Fruit fly (Drosophila melanogaster) whole organism, wandering third instar larva: Measurements from ENCODE around the gene CG32486.

Experiments used
- Abd-B ChIP-seq: fragments of >200 bp; optimal IDR thresholded peaks from 2 replicates; lab custom pipeline; 2017; ENCODE audit warnings: missing biosample characterization, missing genetic modification characterization
- CG32264 ChIP-seq: fragments of 200-800 bp; sonication (Bioruptor generic); optimal IDR thresholded peaks from 2 replicates; lab custom pipeline; 2016; ENCODE audit warnings: missing biosample characterization, missing genetic modification characterization
- CG9705 ChIP-seq: fragments of 200-800 bp; sonication (Bioruptor generic); optimal IDR thresholded peaks from 2 replicates; lab custom pipeline; 2018; ENCODE audit warnings: missing biosample characterization, mild to moderate bottlenecking, missing genetic modification characterization
- CrebA ChIP-seq: fragments of 200-800 bp; sonication (Bioruptor generic); optimal IDR thresholded peaks from 2 replicates; lab custom pipeline; 2016; ENCODE audit warnings: missing biosample characterization, mild to moderate bottlenecking, missing genetic modification characterization, borderline replicate concordance
- Dfd ChIP-seq: fragments of >200 bp; optimal IDR thresholded peaks from 2 replicates; lab custom pipeline; 2017; ENCODE audit warnings: missing biosample characterization, missing genetic modification characterization
- Dif ChIP-seq: fragments of 200-275, 200-300 bp; sonication (Bioruptor generic); optimal IDR thresholded peaks from 2 replicates; lab custom pipeline; 2018; ENCODE audit warnings: missing biosample characterization, missing genetic modification characterization; ENCODE audit not compliant: partially characterized antibody
- GATAd ChIP-seq: sonication (Bioruptor generic); optimal IDR thresholded peaks from 2 replicates; lab custom pipeline; 2016; ENCODE audit warnings: missing biosample characterization, missing genetic modification characterization
- HLH106 ChIP-seq: fragments of 200-800 bp; optimal IDR thresholded peaks from 3 replicates; lab custom pipeline; 2019; ENCODE audit warnings: missing biosample characterization, mild to moderate bottlenecking, missing genetic modification characterization, moderate library complexity
- Hnf4 ChIP-seq: fragments of 200-800 bp; sonication (Bioruptor generic); optimal IDR thresholded peaks from 2 replicates; lab custom pipeline; 2016; ENCODE audit warnings: missing biosample characterization, mild to moderate bottlenecking, missing genetic modification characterization
- Hr78 ChIP-seq: fragments of >200 bp; optimal IDR thresholded peaks from 2 replicates; lab custom pipeline; 2017; ENCODE audit warnings: missing biosample characterization, missing genetic modification characterization
- Hr83 ChIP-seq: fragments of 200-300 bp; sonication (Bioruptor generic); optimal IDR thresholded peaks from 2 replicates; lab custom pipeline; 2016; ENCODE audit warnings: missing biosample characterization, mild to moderate bottlenecking, missing genetic modification characterization, moderate library complexity; ENCODE audit not compliant: poor library complexity, severe bottlenecking
- Jra ChIP-seq: sonication (Bioruptor generic); optimal IDR thresholded peaks from 2 replicates; lab custom pipeline; 2016; ENCODE audit warnings: missing biosample characterization, missing genetic modification characterization
- Mio ChIP-seq: sonication (Bioruptor generic); optimal IDR thresholded peaks from 2 replicates; lab custom pipeline; 2016; ENCODE audit warnings: missing biosample characterization, missing genetic modification characterization
- Myc ChIP-seq: fragments of >200 bp; optimal IDR thresholded peaks from 2 replicates; lab custom pipeline; 2017
- N ChIP-seq: fragments of >200 bp; optimal IDR thresholded peaks from 2 replicates; lab custom pipeline; 2018; ENCODE audit warnings: missing biosample characterization, missing external identifiers, missing genetic modification characterization
- OdsH ChIP-seq: fragments of 200-800 bp; sonication (Bioruptor generic); optimal IDR thresholded peaks from 2 replicates; lab custom pipeline; 2016; ENCODE audit warnings: missing biosample characterization, mild to moderate bottlenecking, missing genetic modification characterization
- Rel ChIP-seq, 2 experiments: fragments of 200-800 bp; sonication (Bioruptor generic) in 1 of 2; optimal IDR thresholded peaks; 2 replicates in 1 of 2; 3 replicates in 1 of 2; lab custom pipeline; 2016 to 2019; ENCODE audit warnings: mild to moderate bottlenecking in 2 of 2, missing biosample characterization in 2 of 2, missing genetic modification characterization in 2 of 2, moderate library complexity in 1 of 2
- Sp1 ChIP-seq: fragments of 200-800 bp; sonication (Bioruptor generic); optimal IDR thresholded peaks from 3 replicates; lab custom pipeline; 2019; ENCODE audit warnings: missing biosample characterization, mild to moderate bottlenecking, missing genetic modification characterization, moderate library complexity
- Vsx2 ChIP-seq: fragments of 200-300, 225-300 bp; sonication (Bioruptor generic); optimal IDR thresholded peaks from 2 replicates; lab custom pipeline; 2018; ENCODE audit warnings: missing biosample characterization, missing genetic modification characterization; ENCODE audit not compliant: partially characterized antibody
- br ChIP-seq: fragments of 200-800 bp; sonication (Bioruptor generic); optimal IDR thresholded peaks from 2 replicates; lab custom pipeline; 2016; ENCODE audit warnings: missing biosample characterization, missing genetic modification characterization
- brk ChIP-seq: fragments of 200-800 bp; sonication (Bioruptor generic); optimal IDR thresholded peaks from 2 replicates; lab custom pipeline; 2016; ENCODE audit warnings: missing biosample characterization, mild to moderate bottlenecking, missing genetic modification characterization
- dl ChIP-seq, 2 experiments: fragments of 175-275, 200-275 bp in 1 of 2; fragments of 200-275 bp in 1 of 2; sonication (Bioruptor generic); optimal IDR thresholded peaks; lab custom pipeline; 2018; ENCODE audit warnings: mild to moderate bottlenecking in 2 of 2, missing biosample characterization in 2 of 2, missing genetic modification characterization in 2 of 2, moderate library complexity in 2 of 2; ENCODE audit not compliant: partially characterized antibody in 2 of 2, insufficient read depth in 1 of 2
- dmrt93B ChIP-seq: fragments of 200-800 bp; sonication (Bioruptor generic); optimal IDR thresholded peaks from 2 replicates; lab custom pipeline; 2018; ENCODE audit warnings: missing biosample characterization, mild to moderate bottlenecking, missing genetic modification characterization
- dsf ChIP-seq: sonication (Bioruptor generic); optimal IDR thresholded peaks from 2 replicates; lab custom pipeline; 2016; ENCODE audit warnings: missing biosample characterization, missing genetic modification characterization, borderline replicate concordance
- ey ChIP-seq: fragments of 200-800 bp; sonication (Bioruptor generic); optimal IDR thresholded peaks from 2 replicates; lab custom pipeline; 2016; ENCODE audit warnings: missing biosample characterization, missing genetic modification characterization
- foxo ChIP-seq, 2 experiments: fragments of 200-800 bp; sonication (Bioruptor generic); optimal IDR thresholded peaks; 2 replicates in 1 of 2; 3 replicates in 1 of 2; lab custom pipeline; 2016 to 2017; ENCODE audit warnings: missing biosample characterization in 2 of 2, missing genetic modification characterization in 2 of 2
- fru ChIP-seq: fragments of 200-800 bp; sonication (Bioruptor generic); optimal IDR thresholded peaks from 3 replicates; lab custom pipeline; 2016; ENCODE audit warnings: missing biosample characterization, mild to moderate bottlenecking, missing genetic modification characterization
- h ChIP-seq: fragments of 200-800 bp; sonication (Bioruptor generic); optimal IDR thresholded peaks from 3 replicates; lab custom pipeline; 2016; ENCODE audit warnings: missing biosample characterization, mild to moderate bottlenecking, missing genetic modification characterization
- jim ChIP-seq: fragments of 175-275, 200-325 bp; sonication (Bioruptor generic); optimal IDR thresholded peaks from 2 replicates; lab custom pipeline; 2016; ENCODE audit warnings: missing biosample characterization, mild to moderate bottlenecking, missing genetic modification characterization
- lola ChIP-seq: fragments of >200 bp; optimal IDR thresholded peaks from 2 replicates; lab custom pipeline; 2017; ENCODE audit warnings: missing biosample characterization, missing genetic modification characterization
- pan ChIP-seq: fragments of >200 bp; optimal IDR thresholded peaks from 2 replicates; lab custom pipeline; 2017
- psq ChIP-seq: fragments of 200-800 bp; sonication (Bioruptor generic); optimal IDR thresholded peaks from 3 replicates; lab custom pipeline; 2017; ENCODE audit warnings: missing biosample characterization, mild to moderate bottlenecking, missing genetic modification characterization, moderate library complexity
- rgr ChIP-seq: fragments of 200-800 bp; sonication (Bioruptor generic); optimal IDR thresholded peaks from 3 replicates; lab custom pipeline; 2016; ENCODE audit warnings: missing biosample characterization, mild to moderate bottlenecking, missing genetic modification characterization
- sage ChIP-seq: fragments of 200-800 bp; sonication (Bioruptor generic); optimal IDR thresholded peaks from 2 replicates; lab custom pipeline; 2016; ENCODE audit warnings: missing biosample characterization, mild to moderate bottlenecking, missing genetic modification characterization
- sv ChIP-seq: fragments of 200-800 bp; sonication (Bioruptor generic); optimal IDR thresholded peaks from 3 replicates; lab custom pipeline; 2016; ENCODE audit warnings: missing biosample characterization, missing genetic modification characterization
- tai ChIP-seq: sonication (Bioruptor generic); optimal IDR thresholded peaks from 2 replicates; lab custom pipeline; 2016; ENCODE audit warnings: missing biosample characterization, missing genetic modification characterization
- usp ChIP-seq: fragments of >200 bp; optimal IDR thresholded peaks from 2 replicates; lab custom pipeline; 2017; ENCODE audit warnings: missing biosample characterization, missing genetic modification characterization
- woc ChIP-seq: sonication (Bioruptor generic); optimal IDR thresholded peaks from 2 replicates; lab custom pipeline; 2016; ENCODE audit warnings: missing biosample characterization, mild to moderate bottlenecking, missing genetic modification characterization

The CG32486 gene

DNA sequence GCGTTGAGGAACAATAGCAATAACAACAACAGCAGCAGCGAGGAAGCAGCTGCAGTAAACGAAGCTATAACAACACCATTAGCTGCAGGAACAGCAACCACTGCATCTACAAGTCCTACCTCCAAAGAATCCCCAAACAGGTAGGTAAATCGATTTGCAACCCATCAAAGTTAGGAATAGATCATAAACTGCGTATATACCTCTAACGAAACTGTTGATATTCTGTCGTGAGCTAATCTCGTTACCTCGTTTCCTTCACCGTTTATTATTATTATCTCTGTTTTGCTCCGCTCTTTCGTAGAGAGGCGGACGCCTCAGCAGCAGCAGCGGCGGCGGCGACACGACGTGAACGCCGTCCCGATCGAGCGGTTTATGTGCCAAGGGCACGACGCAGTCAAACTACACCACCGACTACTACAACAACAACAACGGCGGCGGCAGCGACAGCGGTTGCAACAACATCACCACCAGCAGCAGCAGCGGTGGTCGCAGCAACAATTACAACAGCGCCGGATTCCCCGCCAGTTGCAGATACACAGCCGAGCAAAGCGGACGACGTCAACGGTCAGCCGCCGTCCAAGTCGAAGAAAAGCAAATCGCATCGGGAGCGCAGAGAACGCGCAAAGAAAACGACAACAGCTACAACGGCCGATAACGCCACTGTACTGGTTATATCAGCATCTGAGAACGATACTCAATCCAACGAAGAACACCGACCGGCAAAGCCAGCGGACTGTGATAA lies 32.6 kb downstream of the CG32486 start:
- peak; percentile 68 for TF ChIP-seq psq (GFP tag; lab: Kevin White, UChicago)
- no peak for TF ChIP-seq rgr (GFP tag; lab: Kevin White, UChicago)
- TF ChIP-seq dl (GFP tag; optimal IDR thresholded peaks at IDR 0.05; lab: Kevin White, UChicago; ENCODE audit: insufficient read depth in 1 of 2, partially characterized antibody in 2 of 2), result peak in 1 of 2 experiments; percentile 7
- TF ChIP-seq OdsH (GFP tag; lab: Kevin White, UChicago), result no peak
- no peak for TF ChIP-seq Jra (GFP tag; lab: Kevin White, UChicago)
- TF ChIP-seq GATAd (GFP tag; lab: Kevin White, UChicago), result no peak
- TF ChIP-seq foxo (GFP tag; optimal IDR thresholded peaks at IDR 0.05; lab: Kevin White, UChicago), result no peak
- TF ChIP-seq Sp1 (GFP tag; lab: Kevin White, UChicago), result no peak
- no peak for TF ChIP-seq Hr78 (GFP tag; lab: Kevin White, UChicago)
- no peak for TF ChIP-seq sv (GFP tag; lab: Kevin White, UChicago)
- no peak for TF ChIP-seq Rel (GFP tag; optimal IDR thresholded peaks at IDR 0.05; lab: Kevin White, UChicago)
- TF ChIP-seq Rel (tag; optimal IDR thresholded peaks at IDR 0.05; lab: Kevin White, UChicago), result peak; percentile 98
- TF ChIP-seq h (GFP tag; lab: Kevin White, UChicago), result no peak
- no peak for TF ChIP-seq Dif (GFP tag; lab: Kevin White, UChicago)
- TF ChIP-seq dmrt93B (GFP tag; lab: Kevin White, UChicago), result no peak
- TF ChIP-seq, all 38 proteins: peak for 3

DNA sequence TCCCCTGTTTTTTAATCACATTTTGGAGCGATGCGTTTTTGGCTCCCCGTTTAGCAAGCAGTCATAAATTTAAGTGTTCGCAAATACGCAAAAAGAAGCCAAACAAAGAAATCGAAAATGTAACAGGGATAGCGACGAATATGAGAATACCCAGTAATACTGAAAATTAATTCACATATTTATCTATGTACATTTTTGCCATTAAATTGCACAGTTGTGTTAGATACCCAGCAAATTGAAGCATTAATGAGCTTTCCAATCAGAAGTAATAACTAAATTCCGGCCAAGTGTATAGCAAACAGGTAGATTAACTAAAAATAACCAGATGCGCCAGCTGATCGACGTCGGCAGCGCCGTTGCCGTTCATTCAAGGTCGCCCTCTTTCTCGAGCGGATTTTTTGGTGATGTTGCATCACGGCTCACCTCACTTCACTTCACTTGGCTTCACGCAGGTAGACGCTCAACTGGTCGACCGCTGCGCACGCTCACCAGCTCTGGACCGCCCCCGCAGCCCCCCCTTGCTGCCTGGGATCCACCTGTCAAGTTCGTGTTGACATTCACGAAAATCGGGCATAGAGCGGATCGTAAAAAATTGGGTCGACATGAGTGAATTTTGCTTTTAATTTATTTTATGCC lies 33.6 kb downstream of the CG32486 start:
- TF ChIP-seq HLH106 (tag; lab: Kevin White, UChicago) (peak; percentile 9), Abd-B (GFP tag; lab: Kevin White, UChicago) (no peak), dsf (GFP tag; lab: Kevin White, UChicago) (no peak), sv (GFP tag; lab: Kevin White, UChicago) (no peak), tai (GFP tag; lab: Kevin White, UChicago) (no peak), dmrt93B (GFP tag; lab: Kevin White, UChicago) (no peak), OdsH (GFP tag; lab: Kevin White, UChicago) (peak; percentile 60), Hr78 (GFP tag; lab: Kevin White, UChicago) (no peak), psq (GFP tag; lab: Kevin White, UChicago) (peak; percentile 49), Hr83 (GFP tag; lab: Kevin White, UChicago) (no peak), usp (no peak), Hnf4 (GFP tag; lab: Kevin White, UChicago) (peak; percentile 47), CG32264 (no peak), Vsx2 (GFP tag; lab: Kevin White, UChicago) (no peak), N (GFP tag; lab: Kevin White, UChicago) (no peak), sage (GFP tag; lab: Kevin White, UChicago) (no peak), h (GFP tag; lab: Kevin White, UChicago) (peak; percentile 66), Mio (GFP tag; lab: Kevin White, UChicago) (no peak), Jra (GFP tag; lab: Kevin White, UChicago) (peak; percentile 13), pan (lab: Kevin White, UChicago) (no peak), brk (GFP tag; lab: Kevin White, UChicago) (peak; percentile 34), Dif (GFP tag; lab: Kevin White, UChicago) (no peak), br (GFP tag; lab: Kevin White, UChicago) (peak; percentile 71), ey (GFP tag; lab: Kevin White, UChicago) (peak; percentile 52), dl (GFP tag; optimal IDR thresholded peaks at IDR 0.05; lab: Kevin White, UChicago; ENCODE audit: insufficient read depth in 1 of 2, partially characterized antibody in 2 of 2) (no peak), Sp1 (GFP tag; lab: Kevin White, UChicago) (peak; percentile 2), rgr (GFP tag; lab: Kevin White, UChicago) (peak; percentile 61), woc (GFP tag; lab: Kevin White, UChicago) (peak; percentile 61), Myc (lab: Kevin White, UChicago) (no peak), fru (GFP tag; lab: Kevin White, UChicago) (peak; percentile 45), Rel (GFP tag; optimal IDR thresholded peaks at IDR 0.05; lab: Kevin White, UChicago) (no peak), Rel (tag; optimal IDR thresholded peaks at IDR 0.05; lab: Kevin White, UChicago) (peak; percentile 19), foxo (GFP tag; optimal IDR thresholded peaks at IDR 0.05; lab: Kevin White, UChicago) (peak in 1 of 2 experiments; percentile 59), Dfd (GFP tag; lab: Kevin White, UChicago) (no peak), GATAd (GFP tag; lab: Kevin White, UChicago) (no peak), lola (GFP tag; lab: Kevin White, UChicago) (no peak), CrebA (GFP tag; lab: Kevin White, UChicago) (no peak), CG9705 (no peak), jim (GFP tag; lab: Kevin White, UChicago) (no peak)
- TF ChIP-seq, all 38 proteins: peak for 15
